Fruit fly (Drosophila melanogaster) whole organism, adult: ENCODE results near the gene CG14321.

Source experiments
- CG11617 ChIP-seq: fragments of 200-800 bp; sonication (Bioruptor generic); optimal IDR thresholded peaks from 2 replicates; lab custom pipeline; 2017; ENCODE audit warnings: mild to moderate bottlenecking, missing biosample characterization, missing genetic modification reagents, missing genetic modification characterization
- CG12768 ChIP-seq: fragments of 200-800 bp; sonication (Bioruptor generic); optimal IDR thresholded peaks from 2 replicates; lab custom pipeline; 2017; ENCODE audit warnings: missing biosample characterization, missing genetic modification characterization, mild to moderate bottlenecking, moderate library complexity, missing genetic modification reagents
- CG14711 ChIP-seq: fragments of 200-800 bp; sonication (Bioruptor generic); optimal IDR thresholded peaks from 2 replicates; lab custom pipeline; 2018; ENCODE audit warnings: missing biosample characterization, mild to moderate bottlenecking, missing genetic modification characterization, moderate library complexity
- CG1620 ChIP-seq: fragments of 200-800 bp; sonication (Bioruptor generic); optimal IDR thresholded peaks from 2 replicates; lab custom pipeline; 2016; ENCODE audit warnings: missing biosample characterization, missing genetic modification characterization
- CG33017 ChIP-seq: fragments of 200-800 bp; sonication (Bioruptor generic); optimal IDR thresholded peaks from 2 replicates; lab custom pipeline; 2018; ENCODE audit warnings: missing biosample characterization, mild to moderate bottlenecking, missing genetic modification characterization, moderate library complexity
- CG5204 ChIP-seq: fragments of 200-800 bp; sonication (Bioruptor generic); optimal IDR thresholded peaks from 2 replicates; lab custom pipeline; 2016; ENCODE audit warnings: missing biosample characterization, missing genetic modification characterization
- CG7045 ChIP-seq: fragments of 200-800 bp; sonication (Bioruptor generic); optimal IDR thresholded peaks from 2 replicates; lab custom pipeline; 2017; ENCODE audit warnings: missing biosample characterization, mild to moderate bottlenecking, missing genetic modification characterization
- CG7101 ChIP-seq: fragments of 200-800 bp; sonication (Bioruptor generic); optimal IDR thresholded peaks from 2 replicates; lab custom pipeline; 2018; ENCODE audit warnings: missing biosample characterization, mild to moderate bottlenecking, missing genetic modification characterization, moderate library complexity
- Clk ChIP-seq: fragments of 200-800 bp; sonication (Bioruptor generic); optimal IDR thresholded peaks from 2 replicates; lab custom pipeline; 2017; ENCODE audit warnings: missing biosample characterization, missing genetic modification characterization
- Crg-1 ChIP-seq: fragments of 200-800 bp; sonication (Bioruptor generic); optimal IDR thresholded peaks from 2 replicates; lab custom pipeline; 2016; ENCODE audit warnings: missing biosample characterization, missing genetic modification characterization
- Hr96 ChIP-seq: fragments of 200-800 bp; sonication (Bioruptor generic); optimal IDR thresholded peaks from 2 replicates; lab custom pipeline; 2016; ENCODE audit warnings: missing biosample characterization, missing genetic modification characterization
- Mnt ChIP-seq: fragments of 200-800 bp; sonication (Bioruptor generic); optimal IDR thresholded peaks from 2 replicates; lab custom pipeline; 2016; ENCODE audit warnings: missing biosample characterization, mild to moderate bottlenecking, missing genetic modification characterization
- bab1 ChIP-seq: fragments of 200-800 bp; sonication (Bioruptor generic); optimal IDR thresholded peaks from 3 replicates; lab custom pipeline; 2019; ENCODE audit warnings: missing biosample characterization, mild to moderate bottlenecking, missing genetic modification characterization, moderate library complexity
- cic ChIP-seq: fragments of 200-800 bp; sonication (Bioruptor generic); optimal IDR thresholded peaks from 2 replicates; lab custom pipeline; 2017; ENCODE audit warnings: missing biosample characterization, mild to moderate bottlenecking, missing genetic modification characterization, moderate library complexity
- cnc ChIP-seq, 2 experiments: fragments of >200 bp; optimal IDR thresholded peaks; 2 replicates each; lab custom pipeline; 2017
- kay ChIP-seq: fragments of 200-800 bp; sonication (Bioruptor generic); peaks from one replicate; lab custom pipeline; 2016; ENCODE audit warnings: missing biosample characterization, missing genetic modification characterization, borderline replicate concordance
- ovo ChIP-seq: fragments of 200-800 bp; sonication (Bioruptor generic); optimal IDR thresholded peaks from 2 replicates; lab custom pipeline; 2016; ENCODE audit warnings: missing biosample characterization, missing genetic modification characterization
- pad ChIP-seq: fragments of 200-800 bp; sonication (Bioruptor generic); optimal IDR thresholded peaks from 3 replicates; lab custom pipeline; 2017; ENCODE audit warnings: missing biosample characterization, missing genetic modification characterization, mild to moderate bottlenecking, moderate library complexity, missing genetic modification reagents
- tj ChIP-seq: fragments of 200-800 bp; sonication (Bioruptor generic); optimal IDR thresholded peaks from 3 replicates; lab custom pipeline; 2017; ENCODE audit warnings: missing biosample characterization, mild to moderate bottlenecking, missing genetic modification characterization, moderate library complexity
- toe ChIP-seq: fragments of 200-800 bp; sonication (Bioruptor generic); optimal IDR thresholded peaks from 2 replicates; lab custom pipeline; 2016; ENCODE audit warnings: missing biosample characterization, missing genetic modification characterization

The CG14321 gene

DNA sequence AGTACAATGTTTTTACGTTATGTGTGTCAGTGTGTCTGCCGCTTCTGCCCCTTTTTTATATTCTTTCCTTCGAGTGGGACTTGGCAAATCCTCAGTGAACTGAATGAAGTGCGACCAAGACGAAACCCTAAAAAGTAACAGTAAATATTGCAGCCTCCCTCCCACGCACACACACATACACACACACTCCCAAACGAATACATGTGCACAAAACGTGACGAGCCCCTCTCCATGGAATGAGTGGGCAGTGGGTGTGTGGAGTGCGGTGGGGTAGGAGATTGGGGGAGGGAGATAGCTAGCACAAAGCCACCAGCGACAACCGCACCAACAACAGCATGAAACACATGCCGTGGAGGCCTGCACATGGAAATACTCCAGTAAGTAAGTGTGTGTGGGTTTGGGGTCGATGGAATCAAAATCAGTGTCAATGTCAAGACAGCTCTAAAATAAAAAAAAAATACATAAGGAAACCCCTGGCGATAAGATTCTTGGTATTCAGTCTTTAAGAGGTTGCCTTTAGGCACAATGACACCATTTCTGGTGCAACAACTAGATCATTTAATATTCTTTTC is 18.5 kb upstream of the CG14321 start:
- TF ChIP-seq CG7045 (GFP tag; lab: Kevin White, UChicago) (no peak), Mnt (no peak), CG5204 (GFP tag; lab: Kevin White, UChicago) (no peak), kay (GFP tag; lab: Kevin White, UChicago) (no peak), tj (no peak), pad (GFP tag; lab: Kevin White, UChicago) (peak; percentile 92), CG33017 (tag; lab: Kevin White, UChicago) (no peak)

DNA sequence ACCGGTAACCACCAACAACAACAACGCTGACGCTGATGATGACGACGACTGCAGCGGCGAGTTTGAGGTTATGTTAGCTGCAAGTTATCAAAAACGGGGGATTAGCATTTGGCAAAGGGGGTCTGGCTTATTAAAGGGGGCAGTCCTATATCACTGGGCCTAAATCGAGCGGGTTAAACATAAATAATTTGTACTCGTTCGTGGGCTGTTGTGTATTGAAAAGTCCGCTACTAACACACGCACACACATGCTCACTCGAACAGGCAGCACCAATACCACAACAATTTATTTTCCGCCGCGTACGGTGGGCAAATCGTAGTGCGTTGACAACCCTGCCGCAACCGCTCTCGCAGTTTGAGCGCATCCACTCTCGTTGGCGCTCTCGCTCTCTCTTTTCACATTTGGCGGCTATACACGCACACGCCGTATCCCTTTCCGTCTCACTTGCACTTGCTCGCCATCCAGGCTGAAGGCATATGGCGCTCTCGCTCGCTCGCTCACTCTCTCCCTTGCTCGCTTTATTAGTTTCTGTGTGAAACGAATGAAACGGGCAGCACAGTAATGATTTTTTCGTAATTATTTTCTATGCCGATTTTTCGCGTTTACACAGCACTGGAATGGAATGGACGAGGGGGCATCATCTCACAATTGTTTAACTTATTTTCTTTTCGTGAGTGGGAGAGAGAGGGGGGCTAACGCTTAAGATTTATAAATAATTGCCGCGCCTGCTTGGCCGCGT is 16.4 kb upstream of the CG14321 start:
- peak; percentile 99 for TF ChIP-seq CG14711 (tag; lab: Kevin White, UChicago)
- TF ChIP-seq CG7101 (tag; lab: Kevin White, UChicago) = peak; percentile 47
- TF ChIP-seq cic = peak; percentile 74
- TF ChIP-seq Crg-1 (GFP tag; lab: Kevin White, UChicago) = peak; percentile 66
- TF ChIP-seq CG33017 (tag; lab: Kevin White, UChicago) = peak; percentile 34
- peak; percentile 21 for TF ChIP-seq CG1620 (GFP tag; lab: Kevin White, UChicago)
- peak; percentile 11 for TF ChIP-seq toe (GFP tag; lab: Kevin White, UChicago)
- peak; percentile 70 for TF ChIP-seq pad (GFP tag; lab: Kevin White, UChicago)
- peak; percentile 58 for TF ChIP-seq tj
- TF ChIP-seq kay (GFP tag; lab: Kevin White, UChicago) = no peak
- TF ChIP-seq CG5204 (GFP tag; lab: Kevin White, UChicago) = no peak
- TF ChIP-seq Hr96 (GFP tag; lab: Kevin White, UChicago) = peak; percentile 44
- peak; percentile 58 for TF ChIP-seq bab1
- peak; percentile 58 for TF ChIP-seq CG12768 (GFP tag; lab: Kevin White, UChicago)
- peak; percentile 41 for TF ChIP-seq CG11617 (GFP tag; lab: Kevin White, UChicago)
- peak; percentile 55 for TF ChIP-seq ovo
- TF ChIP-seq Mnt = peak; percentile 77
- peak; percentile 27 for TF ChIP-seq CG7045 (GFP tag; lab: Kevin White, UChicago)
- no peak for TF ChIP-seq cnc (optimal IDR thresholded peaks at IDR 0.05; lab: Kevin White, UChicago)
- peak; percentile 49 for TF ChIP-seq Clk (GFP tag; lab: Kevin White, UChicago)

DNA sequence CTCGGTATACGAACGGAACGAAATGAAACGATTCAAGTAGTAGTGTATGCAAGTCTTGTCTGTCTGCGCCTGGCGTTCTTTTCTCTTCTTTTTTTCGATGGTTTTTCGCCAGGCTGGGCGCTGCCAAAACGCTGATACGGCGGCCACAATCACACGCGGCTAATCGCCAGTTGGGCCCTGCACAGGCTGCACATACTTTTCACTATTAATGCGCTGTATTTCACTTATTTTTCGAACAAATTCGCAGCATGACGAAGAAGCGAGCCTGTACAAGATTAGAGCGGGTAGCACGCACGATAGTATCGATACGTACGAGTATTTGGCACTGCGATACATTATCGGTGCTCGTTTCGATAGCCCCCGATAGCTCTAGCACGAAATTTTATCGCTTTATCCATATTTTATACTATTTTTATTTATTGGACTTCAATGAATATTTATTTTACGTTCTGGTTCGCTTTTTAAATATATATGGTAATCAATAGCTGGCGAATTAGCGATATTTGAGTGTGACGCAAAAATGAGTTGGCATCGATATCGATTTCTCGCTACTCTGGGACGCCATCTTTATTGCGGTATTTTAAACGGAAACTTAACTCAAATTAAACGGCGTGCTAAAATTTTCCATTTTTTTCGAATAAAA is 15.2 kb upstream of the CG14321 start, which contains the start of gene osa:
osa (minus strand) TSS at position 300 of the 643 bp plus-strand sequence.
- TF ChIP-seq toe (GFP tag; lab: Kevin White, UChicago) (peak; percentile 56), CG11617 (GFP tag; lab: Kevin White, UChicago) (no peak), ovo (peak; percentile 49), Mnt (peak; percentile 18), CG14711 (tag; lab: Kevin White, UChicago) (peak; percentile 33), tj (no peak), CG7045 (GFP tag; lab: Kevin White, UChicago) (no peak), CG1620 (GFP tag; lab: Kevin White, UChicago) (peak; percentile 10), pad (GFP tag; lab: Kevin White, UChicago) (no peak), CG12768 (GFP tag; lab: Kevin White, UChicago) (no peak), bab1 (peak; percentile 61), CG5204 (GFP tag; lab: Kevin White, UChicago) (peak; percentile 33), Hr96 (GFP tag; lab: Kevin White, UChicago) (peak; percentile 40), CG7101 (tag; lab: Kevin White, UChicago) (peak; percentile 14), Crg-1 (GFP tag; lab: Kevin White, UChicago) (peak; percentile 46)

DNA sequence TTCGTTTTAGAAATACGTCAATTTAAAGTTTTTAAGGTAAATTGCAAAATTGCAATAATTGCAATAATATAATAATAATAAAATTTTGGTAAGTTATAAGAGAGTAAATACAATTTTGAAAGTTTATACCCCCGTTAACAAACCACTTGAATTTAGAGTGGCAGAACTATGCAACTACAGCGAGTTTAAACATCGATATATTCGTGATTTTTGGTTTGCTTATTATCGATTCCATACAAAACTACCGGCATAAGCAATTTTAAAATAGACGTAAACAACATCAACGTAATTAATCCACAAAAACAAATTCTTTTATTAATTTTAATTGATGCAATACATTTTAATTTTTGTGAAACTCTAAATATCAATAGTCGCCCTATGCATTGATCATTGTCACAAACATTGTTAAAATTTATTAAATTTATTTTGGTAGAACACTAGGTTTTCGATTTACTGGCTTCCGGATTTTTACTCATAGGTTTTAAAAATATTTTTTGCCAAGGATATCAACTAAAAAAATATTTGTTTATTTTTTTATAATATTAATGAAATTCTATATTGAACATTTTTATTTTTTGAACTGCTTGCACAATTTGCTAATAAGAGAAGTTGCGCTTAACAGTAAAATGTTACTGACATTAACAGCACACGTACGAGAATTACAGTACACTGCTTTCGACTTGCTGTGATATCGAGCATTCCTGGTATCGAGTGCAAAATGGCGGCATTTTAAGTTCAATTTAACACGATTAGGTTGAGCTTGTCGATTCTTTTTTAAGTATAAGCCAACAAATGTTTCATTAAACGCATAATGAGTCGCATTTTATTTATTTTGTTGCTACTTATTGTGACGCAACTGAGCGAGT is 14.4 kb upstream of the CG14321 start, which contains the start of gene Pxt:
Pxt (plus strand) TSS at position 695 of the 866 bp plus-strand sequence.
- no peak for TF ChIP-seq CG1620 (GFP tag; lab: Kevin White, UChicago)
- TF ChIP-seq kay (GFP tag; lab: Kevin White, UChicago) = peak; percentile 90
- TF ChIP-seq CG12768 (GFP tag; lab: Kevin White, UChicago) = no peak
- peak; percentile 83 for TF ChIP-seq tj
- no peak for TF ChIP-seq toe (GFP tag; lab: Kevin White, UChicago)
- TF ChIP-seq CG33017 (tag; lab: Kevin White, UChicago) = no peak
- no peak for TF ChIP-seq Crg-1 (GFP tag; lab: Kevin White, UChicago)
- no peak for TF ChIP-seq CG11617 (GFP tag; lab: Kevin White, UChicago)
- no peak for TF ChIP-seq CG7045 (GFP tag; lab: Kevin White, UChicago)

DNA sequence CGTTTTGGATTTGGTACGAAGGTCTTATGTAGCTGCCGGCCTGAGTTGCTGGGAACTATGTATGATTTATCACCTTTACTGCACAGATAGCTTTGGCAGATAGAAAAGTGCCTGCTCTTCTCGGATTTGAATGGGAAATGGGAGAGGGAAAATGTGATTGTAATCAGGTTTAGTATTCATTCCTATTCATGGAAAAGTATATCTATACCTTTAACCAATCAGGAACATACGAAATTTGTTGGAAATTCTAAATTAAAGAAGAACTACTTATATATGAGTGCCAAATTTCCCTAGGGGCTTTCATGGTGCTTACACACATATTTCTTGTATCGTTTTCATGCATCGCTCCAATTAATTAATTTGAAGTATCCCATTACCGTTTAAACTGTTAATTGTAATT is 8.4 kb upstream of the CG14321 start, which contains the start of gene Atg8b:
Atg8b (minus strand) TSS at position 101 of the 400 bp plus-strand sequence.
- TF ChIP-seq tj (no peak), cic (no peak), CG1620 (GFP tag; lab: Kevin White, UChicago) (no peak), CG14711 (tag; lab: Kevin White, UChicago) (no peak), Hr96 (GFP tag; lab: Kevin White, UChicago) (no peak), toe (GFP tag; lab: Kevin White, UChicago) (no peak), CG7045 (GFP tag; lab: Kevin White, UChicago) (no peak), Clk (GFP tag; lab: Kevin White, UChicago) (no peak), bab1 (no peak), CG12768 (GFP tag; lab: Kevin White, UChicago) (no peak)
